Fruit fly (Drosophila melanogaster): Measurements from ENCODE around the gene obst-F.

obst-F gene

DNA sequence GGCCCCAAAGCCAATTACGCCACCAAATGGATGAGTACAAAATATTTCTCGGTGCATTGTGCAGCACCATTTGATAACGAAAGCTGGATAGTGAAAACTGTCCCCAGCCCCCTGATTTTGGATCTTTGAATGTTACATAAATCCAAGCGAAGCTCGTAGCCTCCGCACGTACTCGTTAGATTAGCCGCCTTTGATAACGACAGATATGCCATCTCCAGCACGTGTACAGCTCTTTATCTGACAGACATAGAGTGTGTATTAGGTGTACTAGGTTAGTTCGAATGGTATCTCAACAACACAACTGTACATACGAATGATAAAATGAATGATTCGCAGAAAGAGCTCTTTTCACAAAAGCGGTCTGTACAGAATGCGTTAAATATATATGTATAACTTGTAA lies 5.1 kb downstream of the obst-F start:
- TF ChIP-seq gl (tag; optimal IDR thresholded peaks at IDR 0.05) (no peak), CG4496 (GFP tag; IDR thresholded peaks at IDR 0.05) (no peak), CG15710 (tag; optimal IDR thresholded peaks at IDR 0.05) (no peak), CG17806 (tag; optimal IDR thresholded peaks at IDR 0.05) (no peak), CG9948 (tag; optimal IDR thresholded peaks at IDR 0.05) (no peak), Ets98B (GFP tag; IDR thresholded peaks at IDR 0.05) (no peak), fd96Ca (GFP tag; IDR thresholded peaks at IDR 0.05) (no peak), Pif1B (GFP tag; optimal IDR thresholded peaks at IDR 0.05) (no peak), Pif1A (GFP tag; optimal IDR thresholded peaks at IDR 0.05) (no peak)

dm6 chr3L:20195875-20196274 lies 5.6 kb downstream of the obst-F start:
- TF ChIP-seq CG17806 (tag; optimal IDR thresholded peaks at IDR 0.05) (peak; percentile 86), CG34367 (tag; optimal IDR thresholded peaks at IDR 0.05) (peak; percentile 85), rn (GFP tag; IDR thresholded peaks at IDR 0.05) (peak; percentile 65; the same call in 1 of the 2 replicates), fd96Ca (GFP tag; IDR thresholded peaks at IDR 0.05) (peak; percentile 94), CG10348 (GFP tag; IDR thresholded peaks at IDR 0.05) (peak; percentile 50; the same call in 1 of the 2 replicates), CG9948 (tag; optimal IDR thresholded peaks at IDR 0.05) (peak; percentile 83), Pif1A (GFP tag; optimal IDR thresholded peaks at IDR 0.05) (peak; percentile 90), Snoo (tag; optimal IDR thresholded peaks at IDR 0.05) (peak; percentile 2), D1 (tag; optimal IDR thresholded peaks at IDR 0.05) (peak; percentile 73), CG15710 (tag; optimal IDR thresholded peaks at IDR 0.05) (peak; percentile 88), CG14655 (GFP tag; optimal IDR thresholded peaks at IDR 0.05) (peak; percentile 92), CG4496 (GFP tag; IDR thresholded peaks at IDR 0.05) (peak; percentile 90), Pif1B (GFP tag; optimal IDR thresholded peaks at IDR 0.05) (peak; percentile 86), CG8301 (tag; optimal IDR thresholded peaks at IDR 0.05) (peak; percentile 91), CG8159 (tag; optimal IDR thresholded peaks at IDR 0.05) (peak; percentile 85), gl (tag; optimal IDR thresholded peaks at IDR 0.05) (peak; percentile 67), CG13204 (GFP tag; optimal IDR thresholded peaks at IDR 0.05) (peak; percentile 48), EcR (GFP tag; optimal IDR thresholded peaks at IDR 0.05) (peak; percentile 54), CG32121 (GFP tag; IDR thresholded peaks at IDR 0.05) (peak; percentile 81), Ets98B (GFP tag; IDR thresholded peaks at IDR 0.05) (peak; percentile 88), CG12605 (GFP tag; IDR thresholded peaks at IDR 0.05) (peak; percentile 78)

dm6 chr3L:20194731-20195130 lies 6.7 kb downstream of the obst-F start:
- TF ChIP-seq CG32121 (GFP tag; IDR thresholded peaks at IDR 0.05) (peak; percentile 59; the same call in 1 of the 2 replicates), gl (tag; optimal IDR thresholded peaks at IDR 0.05) (no peak), EcR (GFP tag; optimal IDR thresholded peaks at IDR 0.05) (no peak), D1 (tag; optimal IDR thresholded peaks at IDR 0.05) (no peak), CG8159 (tag; optimal IDR thresholded peaks at IDR 0.05) (peak; percentile 40), CG9948 (tag; optimal IDR thresholded peaks at IDR 0.05) (peak; percentile 54), Ets98B (GFP tag; IDR thresholded peaks at IDR 0.05) (peak; percentile 67), Snoo (tag; optimal IDR thresholded peaks at IDR 0.05) (peak; percentile 55), CG12605 (GFP tag; IDR thresholded peaks at IDR 0.05) (no peak), rn (GFP tag; IDR thresholded peaks at IDR 0.05) (no peak), CG8301 (tag; optimal IDR thresholded peaks at IDR 0.05) (peak; percentile 56), fd96Ca (GFP tag; IDR thresholded peaks at IDR 0.05) (peak; percentile 72; the same call in 2 of the 3 replicates), CG17806 (tag; optimal IDR thresholded peaks at IDR 0.05) (peak; percentile 64), Pif1B (GFP tag; optimal IDR thresholded peaks at IDR 0.05) (peak; percentile 60), CG14655 (GFP tag; optimal IDR thresholded peaks at IDR 0.05) (peak; percentile 71), Pif1A (GFP tag; optimal IDR thresholded peaks at IDR 0.05) (peak; percentile 51), CG15710 (tag; optimal IDR thresholded peaks at IDR 0.05) (peak; percentile 57), CG10348 (GFP tag; IDR thresholded peaks at IDR 0.05) (no peak), CG34367 (tag; optimal IDR thresholded peaks at IDR 0.05) (peak; percentile 58), CG4496 (GFP tag; IDR thresholded peaks at IDR 0.05) (peak; percentile 78), CG13204 (GFP tag; optimal IDR thresholded peaks at IDR 0.05) (no peak)

dm6 chr3L:20193748-20194058 lies 7.7 kb downstream of the obst-F start:
- TF ChIP-seq EcR (GFP tag; optimal IDR thresholded peaks at IDR 0.05) = no peak

DNA sequence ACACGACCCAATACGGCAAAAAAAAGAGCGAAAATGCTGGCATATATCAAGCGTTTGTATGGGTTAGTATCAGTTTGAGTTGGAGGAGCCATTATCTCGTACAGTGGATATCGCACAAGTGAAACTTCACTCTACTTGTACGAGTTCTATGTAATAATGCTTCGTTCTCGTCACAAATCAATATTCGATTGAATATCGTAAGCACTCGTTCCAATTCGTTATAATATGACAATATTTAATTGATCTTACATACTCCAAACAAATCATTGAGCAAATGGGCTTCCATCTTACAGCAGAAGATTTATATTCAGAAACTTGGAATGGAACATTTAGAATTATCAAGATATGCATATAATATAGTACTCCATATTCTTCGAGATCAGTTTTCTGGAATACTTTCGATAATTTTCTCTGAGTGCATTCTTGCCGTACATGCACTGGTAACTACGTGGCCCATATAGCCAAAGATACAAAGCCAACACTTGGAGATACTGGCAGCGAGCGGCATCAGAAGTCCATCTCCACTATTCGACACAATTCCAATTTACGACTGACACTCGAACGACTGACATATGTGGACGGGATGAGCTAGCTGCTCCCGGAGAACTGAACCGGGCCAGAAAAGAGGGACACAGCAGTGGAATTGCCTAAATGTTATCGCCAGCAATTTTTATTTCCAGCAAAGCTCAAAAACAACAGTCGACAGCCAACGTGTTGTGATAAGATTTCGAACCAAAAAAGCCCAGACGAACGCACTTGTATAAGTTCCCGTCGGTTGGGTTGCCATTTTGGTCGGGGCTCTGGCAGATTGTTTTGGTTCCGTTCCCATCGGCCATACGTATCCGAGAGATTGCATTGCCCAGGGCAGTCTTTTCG lies 8.3 kb downstream of the obst-F start:
- TF ChIP-seq CG9948 (tag; optimal IDR thresholded peaks at IDR 0.05) (no peak), CG15710 (tag; optimal IDR thresholded peaks at IDR 0.05) (peak; percentile 6), CG32121 (GFP tag; IDR thresholded peaks at IDR 0.05) (no peak), CG17806 (tag; optimal IDR thresholded peaks at IDR 0.05) (no peak), rn (GFP tag; IDR thresholded peaks at IDR 0.05) (no peak), Ets98B (GFP tag; IDR thresholded peaks at IDR 0.05) (no peak), Snoo (tag; optimal IDR thresholded peaks at IDR 0.05) (no peak), CG12605 (GFP tag; IDR thresholded peaks at IDR 0.05) (no peak), D1 (tag; optimal IDR thresholded peaks at IDR 0.05) (no peak), CG4496 (GFP tag; IDR thresholded peaks at IDR 0.05) (no peak), Pif1B (GFP tag; optimal IDR thresholded peaks at IDR 0.05) (no peak), fd96Ca (GFP tag; IDR thresholded peaks at IDR 0.05) (no peak), CG34367 (tag; optimal IDR thresholded peaks at IDR 0.05) (no peak), CG13204 (GFP tag; optimal IDR thresholded peaks at IDR 0.05) (no peak), CG14655 (GFP tag; optimal IDR thresholded peaks at IDR 0.05) (peak; percentile 47), CG8159 (tag; optimal IDR thresholded peaks at IDR 0.05) (peak; percentile 16), Pif1A (GFP tag; optimal IDR thresholded peaks at IDR 0.05) (no peak), CG10348 (GFP tag; IDR thresholded peaks at IDR 0.05) (no peak)
